Worm (Caenorhabditis elegans) whole organism, L4 larva: ENCODE measurements around the gene mib-1.
A peak's percentile ranks its signal among the peaks of the same experiment; 100 is the strongest.

Experiments
- F49E8.2 ChIP-seq: sonication (generic microtip); optimal IDR thresholded peaks from 2 replicates; lab custom pipeline; 2016; ENCODE audit warnings: missing compliant biosample characterization, mild to moderate bottlenecking, missing genetic modification characterization, borderline replicate concordance
- T26A8.4 ChIP-seq: fragments of 200-800 bp; sonication (Bioruptor generic); IDR thresholded peaks from 2 replicates; pipeline ENCODE4 v1.3.6; 2022; ENCODE audit warnings: missing genetic modification characterization, missing compliant biosample characterization
- Y105C5A.15 ChIP-seq: fragments of 200-800 bp; sonication (Bioruptor generic); IDR thresholded peaks from 2 replicates; pipeline ENCODE4 v1.3.6; 2022; ENCODE audit warnings: missing genetic modification characterization, missing compliant biosample characterization
- Y75B8A.6 ChIP-seq: fragments of 200-800 bp; sonication (Bioruptor generic); IDR thresholded peaks from 2 replicates; pipeline ENCODE4 v1.3.6; 2022; ENCODE audit warnings: missing genetic modification reagents, missing genetic modification characterization, missing compliant biosample characterization
- ZK337.2 ChIP-seq: fragments of 200-800 bp; sonication (Bioruptor generic); IDR thresholded peaks from 2 replicates; pipeline ENCODE4 v1.3.6; 2022; ENCODE audit warnings: missing genetic modification reagents, missing genetic modification characterization, missing compliant biosample characterization
- ZK546.5 ChIP-seq, 2 experiments: sonication (generic microtip); optimal IDR thresholded peaks; 2 replicates each; lab custom pipeline; 2017; ENCODE audit warnings: missing biosample characterization in 2 of 2, missing genetic modification characterization in 2 of 2
- ama-1 ChIP-seq: fragments of 150-350 bp; optimal IDR thresholded peaks from 2 replicates; lab custom pipeline; 2014; ENCODE audit warnings: inconsistent platforms, mixed read lengths
- attf-4 ChIP-seq: sonication (generic microtip); optimal IDR thresholded peaks from 3 replicates; lab custom pipeline; 2017; ENCODE audit warnings: missing biosample characterization, missing genetic modification characterization
- ceh-20 ChIP-seq: fragments of 200-800 bp; sonication (Bioruptor generic); IDR thresholded peaks from 2 replicates; pipeline ENCODE4 v1.3.6; 2022; ENCODE audit warnings: missing genetic modification reagents, missing genetic modification characterization, missing compliant biosample characterization
- ceh-28 ChIP-seq: fragments of 150-350 bp; optimal IDR thresholded peaks from 2 replicates; lab custom pipeline; 2014; ENCODE audit warnings: missing biosample characterization, missing genetic modification reagents, missing genetic modification characterization
- ceh-44 ChIP-seq: fragments of 200-800 bp; sonication (Bioruptor generic); IDR thresholded peaks from 2 replicates; pipeline ENCODE4 v1.3.6; 2022; ENCODE audit warnings: missing genetic modification reagents, missing genetic modification characterization, missing compliant biosample characterization
- daf-8 ChIP-seq: fragments of 200-800 bp; sonication (Bioruptor generic); IDR thresholded peaks from 2 replicates; pipeline ENCODE4 v1.3.6; 2022; ENCODE audit warnings: missing genetic modification characterization, missing compliant biosample characterization
- dmd-8 ChIP-seq: fragments of 200-800 bp; sonication (Bioruptor generic); IDR thresholded peaks from 2 replicates; pipeline ENCODE4 v1.3.6; 2022; ENCODE audit warnings: missing genetic modification characterization, missing compliant biosample characterization
- dmd-9 ChIP-seq: fragments of 200-800 bp; sonication (Bioruptor generic); IDR thresholded peaks from 2 replicates; pipeline ENCODE4 v1.3.6; 2022; ENCODE audit warnings: missing genetic modification reagents, missing genetic modification characterization, missing compliant biosample characterization
- dpl-1 ChIP-seq: fragments of 150-350 bp; optimal IDR thresholded peaks from 2 replicates; lab custom pipeline; 2014; ENCODE audit warnings: missing biosample characterization, missing genetic modification reagents, missing genetic modification characterization
- duxl-1 ChIP-seq: sonication (generic microtip); optimal IDR thresholded peaks from 2 replicates; lab custom pipeline; 2016; ENCODE audit warnings: mild to moderate bottlenecking, missing genetic modification characterization, moderate library complexity, missing compliant biosample characterization; ENCODE audit not compliant: poor library complexity
- dve-1 ChIP-seq: sonication (generic microtip); optimal IDR thresholded peaks from 2 replicates; lab custom pipeline; 2017; ENCODE audit warnings: antibody characterized with exemption, mild to moderate bottlenecking, missing genetic modification characterization, missing compliant biosample characterization; ENCODE audit not compliant: insufficient read depth
- egl-43 ChIP-seq: fragments of 200-800 bp; sonication (Bioruptor generic); IDR thresholded peaks from 2 replicates; pipeline ENCODE4 v1.3.6; 2022; ENCODE audit warnings: missing genetic modification reagents, missing genetic modification characterization, missing compliant biosample characterization
- hmg-1.1 ChIP-seq: fragments of 200-800 bp; sonication (Bioruptor generic); IDR thresholded peaks from 2 replicates; pipeline ENCODE4 v1.3.6; 2022; ENCODE audit warnings: missing genetic modification reagents, missing genetic modification characterization, missing compliant biosample characterization
- jun-1 ChIP-seq: fragments of 150-350 bp; optimal IDR thresholded peaks from 2 replicates; lab custom pipeline; 2014; ENCODE audit warnings: missing biosample characterization, missing genetic modification reagents, missing genetic modification characterization
- lim-7 ChIP-seq: fragments of 200-800 bp; sonication (Bioruptor generic); IDR thresholded peaks from 2 replicates; pipeline ENCODE4 v1.3.6; 2022; ENCODE audit warnings: missing genetic modification characterization, missing compliant biosample characterization
- lin-1 ChIP-seq: fragments of 200-800 bp; sonication (Bioruptor generic); IDR thresholded peaks from 2 replicates; pipeline ENCODE4 v1.3.6; 2022; ENCODE audit warnings: missing genetic modification reagents, missing genetic modification characterization, missing compliant biosample characterization
- lin-13 ChIP-seq: fragments of 150-350 bp; optimal IDR thresholded peaks from 2 replicates; lab custom pipeline; 2014; ENCODE audit warnings: missing biosample characterization, missing genetic modification reagents, missing genetic modification characterization
- lin-38 ChIP-seq: fragments of 200-800 bp; sonication (Bioruptor generic); IDR thresholded peaks from 2 replicates; pipeline ENCODE4 v1.3.6; 2022; ENCODE audit warnings: missing genetic modification reagents, missing genetic modification characterization, missing compliant biosample characterization
- lsy-2 ChIP-seq, 2 experiments: fragments of 150-350 bp in 1 of 2; sonication (generic microtip) in 1 of 2; optimal IDR thresholded peaks; 2 replicates each; lab custom pipeline; 2014 to 2017; ENCODE audit warnings: missing biosample characterization in 2 of 2, missing genetic modification characterization in 2 of 2
- madf-9 ChIP-seq: fragments of 200-800 bp; sonication (Bioruptor generic); conservative IDR thresholded peaks from 2 replicates; pipeline ENCODE4 v1.3.6; 2022; ENCODE audit warnings: missing genetic modification reagents, missing genetic modification characterization, missing compliant biosample characterization
- mes-2 ChIP-seq: sonication (generic microtip); optimal IDR thresholded peaks from 2 replicates; lab custom pipeline; 2016; ENCODE audit warnings: missing genotype, mild to moderate bottlenecking, missing genetic modification characterization, missing compliant biosample characterization; ENCODE audit not compliant: poor library complexity, severe bottlenecking
- nhr-28 ChIP-seq: fragments of 150-350 bp; optimal IDR thresholded peaks from 2 replicates; lab custom pipeline; 2014; ENCODE audit warnings: missing biosample characterization, missing genetic modification characterization
- nhr-41 ChIP-seq: fragments of 200-800 bp; sonication (Bioruptor generic); IDR thresholded peaks from 2 replicates; pipeline ENCODE4 v1.3.6; 2022; ENCODE audit warnings: missing genetic modification reagents, missing genetic modification characterization, missing compliant biosample characterization
- nhr-48 ChIP-seq: sonication (generic microtip); optimal IDR thresholded peaks from 2 replicates; lab custom pipeline; 2016; ENCODE audit warnings: mild to moderate bottlenecking, missing genetic modification characterization, missing compliant biosample characterization
- nhr-6 ChIP-seq: fragments of 150-350 bp; optimal IDR thresholded peaks from 2 replicates; lab custom pipeline; 2014; ENCODE audit warnings: missing biosample characterization, missing genetic modification characterization
- nhr-77 ChIP-seq: fragments of 150-350 bp; optimal IDR thresholded peaks from 2 replicates; lab custom pipeline; 2014; ENCODE audit warnings: missing biosample characterization, missing genetic modification characterization
- pqm-1 ChIP-seq: sonication (generic microtip); optimal IDR thresholded peaks from 2 replicates; lab custom pipeline; 2017; ENCODE audit warnings: missing biosample characterization, missing genetic modification characterization
- skn-1 ChIP-seq: fragments of 150-350 bp; optimal IDR thresholded peaks from 2 replicates; lab custom pipeline; 2014; ENCODE audit warnings: missing biosample characterization, missing genetic modification characterization
- snpc-1.2 ChIP-seq: fragments of 200-800 bp; sonication (Bioruptor generic); IDR thresholded peaks from 2 replicates; pipeline ENCODE4 v1.3.6; 2022; ENCODE audit warnings: missing genetic modification reagents, missing genetic modification characterization, missing compliant biosample characterization
- spr-3 ChIP-seq: fragments of 200-800 bp; sonication (Bioruptor generic); optimal IDR thresholded peaks from 2 replicates; lab custom pipeline; 2018; ENCODE audit warnings: mild to moderate bottlenecking, missing genetic modification characterization, missing compliant biosample characterization
- tra-1 ChIP-seq: fragments of 200-800 bp; sonication (Bioruptor generic); IDR thresholded peaks from 2 replicates; pipeline ENCODE4 v1.3.6; 2022; ENCODE audit warnings: missing genetic modification reagents, missing genetic modification characterization, missing compliant biosample characterization
- unc-130 ChIP-seq: sonication (generic microtip); optimal IDR thresholded peaks from 2 replicates; lab custom pipeline; 2016; ENCODE audit warnings: missing genetic modification reagents, missing genetic modification characterization, missing compliant biosample characterization
- unc-39 ChIP-seq: sonication (generic microtip); optimal IDR thresholded peaks from 2 replicates; lab custom pipeline; 2017; ENCODE audit warnings: missing biosample characterization, missing genetic modification characterization
- zfp-3 ChIP-seq: fragments of 200-800 bp; sonication (Bioruptor generic); conservative IDR thresholded peaks from 2 replicates; pipeline ENCODE4 v1.3.6; 2022; ENCODE audit warnings: missing genetic modification reagents, missing genetic modification characterization, missing compliant biosample characterization
- ztf-11 ChIP-seq: fragments of 150-350 bp; optimal IDR thresholded peaks from 2 replicates; lab custom pipeline; 2014; ENCODE audit warnings: missing biosample characterization, missing genetic modification characterization

mib-1 gene

ce11 chrIII:11317164-11317620 lies 26.7 kb upstream of the mib-1 start, which contains the start of gene mcm-10 (continued):
- TF ChIP-seq duxl-1 (no peak), ceh-20 (no peak), dmd-8 (no peak)
- TF ChIP-seq, all 104 proteins: peak for 26

DNA sequence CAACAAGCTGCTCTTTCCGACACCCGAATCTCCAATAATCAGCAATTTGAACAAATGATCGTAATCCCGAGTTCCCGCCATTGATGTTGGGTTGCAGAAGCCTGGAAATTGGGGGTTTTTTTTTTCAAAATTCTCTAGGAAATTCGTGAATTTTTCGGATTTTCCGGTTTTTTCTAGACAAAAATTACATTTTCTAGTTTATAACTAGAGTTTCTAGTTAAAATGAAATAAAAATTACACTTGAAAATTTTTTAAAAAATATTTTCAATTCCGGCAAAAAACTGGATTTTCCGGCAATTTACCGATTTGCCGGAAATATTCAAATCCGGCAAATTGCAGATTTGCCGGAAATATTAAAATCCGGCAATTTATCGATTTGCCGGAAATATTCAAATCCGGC lies 21.0 kb upstream of the mib-1 start, which contains the start of gene rab-35:
rab-35 (minus strand) TSS at position 101 of the 400 bp plus-strand sequence.
- TF ChIP-seq dpl-1 (GFP tag; lab: Kevin White, UChicago) (no peak), ceh-28 (tag; lab: Kevin White, UChicago) (no peak), spr-3 (GFP tag; lab: Kevin White, UChicago) (no peak), unc-39 (tag; lab: Kevin White, UChicago) (no peak), hmg-1.1 (GFP tag; lab: Robert Waterston, UW) (no peak)

DNA sequence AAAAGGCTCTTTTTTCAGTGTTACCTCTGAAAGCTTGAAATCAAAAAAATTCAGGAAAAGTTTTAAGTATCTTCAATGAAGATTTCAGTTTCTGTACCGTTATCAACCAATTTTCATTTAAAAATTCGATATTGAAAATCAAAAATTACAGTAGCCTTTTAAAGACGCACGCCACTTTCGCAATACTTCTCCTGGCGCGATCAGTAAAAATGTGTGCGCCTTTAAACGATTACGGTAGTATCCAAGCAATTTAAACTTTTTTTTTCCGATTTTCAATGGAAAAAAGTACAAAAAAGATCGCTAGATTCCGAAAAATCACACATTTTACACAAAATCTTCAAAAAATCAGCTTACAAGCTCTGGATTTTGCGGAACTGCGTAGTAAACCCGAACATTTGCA lies 600 bp downstream of the mib-1 start:
- TF ChIP-seq lin-13 (GFP tag; lab: Kevin White, UChicago) (no peak), lim-7 (GFP tag; lab: Robert Waterston, UW) (no peak), tra-1 (0 out of 2 replicates have a peak, but pooled peaks have one; percentile 10), F49E8.2 (tag; lab: Kevin White, UChicago) (peak; percentile 14), T26A8.4 (GFP tag; lab: Robert Waterston, UW) (no peak), unc-130 (GFP tag; lab: Kevin White, UChicago) (peak; percentile 38), ceh-44 (GFP tag; lab: Robert Waterston, UW) (0 out of 2 replicates have a peak, but pooled peaks have one; percentile 7), ZK337.2 (GFP tag; lab: Robert Waterston, UW) (no peak), dve-1 (no peak), mes-2 (tag; lab: Kevin White, UChicago) (peak; percentile 17), nhr-41 (no peak)

- TF ChIP-seq ceh-28 (tag; lab: Kevin White, UChicago) = peak; percentile 64
- no peak for TF ChIP-seq snpc-1.2 (GFP tag; lab: Robert Waterston, UW)
Observed at ce11 chrIII:11288295-11288694, 2.2 kb downstream of the mib-1 start.

DNA sequence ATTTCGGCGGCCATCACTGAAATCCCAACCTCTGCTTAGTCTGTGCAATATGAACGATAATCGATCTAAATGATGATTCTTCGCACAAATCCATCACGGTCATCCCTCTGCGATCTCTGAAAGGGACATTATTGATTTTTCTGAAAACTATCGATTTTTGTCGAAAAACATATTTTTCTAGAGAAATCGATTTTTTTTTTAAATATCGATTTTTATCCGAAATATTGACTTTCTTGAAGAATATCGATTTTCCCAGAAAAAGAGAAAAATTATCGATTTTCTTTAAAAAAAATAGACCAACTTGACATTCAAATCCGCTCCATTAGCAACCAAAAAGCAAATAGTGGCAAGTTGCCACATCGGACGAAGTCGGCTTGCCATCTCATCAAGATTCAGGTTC lies 3.1 kb downstream of the mib-1 start:
- TF ChIP-seq Y105C5A.15 (GFP tag; lab: Robert Waterston, UW) (no peak), ceh-28 (tag; lab: Kevin White, UChicago) (peak; percentile 95)

ce11 chrIII:11286069-11286468 lies 4.4 kb downstream of the mib-1 start:
- TF ChIP-seq dmd-8 (no peak), lsy-2 (tag; optimal IDR thresholded peaks at IDR 0.05; lab: Kevin White, UChicago) (peak in 1 of 2 experiments; percentile 37), attf-4 (tag; lab: Kevin White, UChicago) (no peak), jun-1 (tag; lab: Kevin White, UChicago) (no peak), madf-9 (GFP tag; lab: Robert Waterston, UW) (no peak), lin-1 (GFP tag; lab: Robert Waterston, UW) (no peak), daf-8 (GFP tag; lab: Robert Waterston, UW) (no peak), ZK337.2 (GFP tag; lab: Robert Waterston, UW) (no peak), snpc-1.2 (GFP tag; lab: Robert Waterston, UW) (no peak), lin-13 (GFP tag; lab: Kevin White, UChicago) (peak; percentile 12), ama-1 (lab: Kevin White, UChicago) (no peak), unc-130 (GFP tag; lab: Kevin White, UChicago) (peak; percentile 50), dpl-1 (GFP tag; lab: Kevin White, UChicago) (peak; percentile 84), skn-1 (tag; lab: Kevin White, UChicago) (no peak), ZK546.5 (tag; optimal IDR thresholded peaks at IDR 0.05; lab: Kevin White, UChicago) (no peak), pqm-1 (no peak), dmd-9 (GFP tag; lab: Robert Waterston, UW) (peak; percentile 48; the same call in 1 of the 2 replicates), mes-2 (tag; lab: Kevin White, UChicago) (peak; percentile 96), nhr-48 (tag; lab: Kevin White, UChicago) (no peak), nhr-77 (no peak), egl-43 (GFP tag; lab: Robert Waterston, UW) (no peak), zfp-3 (GFP tag; lab: Robert Waterston, UW) (no peak), lin-38 (GFP tag; lab: Robert Waterston, UW) (peak; percentile 52), nhr-6 (tag; lab: Kevin White, UChicago) (no peak), nhr-28 (tag; lab: Kevin White, UChicago) (no peak), Y75B8A.6 (GFP tag; lab: Robert Waterston, UW) (no peak), ztf-11 (tag; lab: Kevin White, UChicago) (no peak)
